Fruit fly (Drosophila melanogaster): ENCODE data around the gene CG18858.
A peak's percentile ranks its signal among the peaks of the same experiment; 100 is the strongest.

- no peak for TF ChIP-seq dac (GFP tag; optimal IDR thresholded peaks at IDR 0.05)
- no peak for TF ChIP-seq Gug (GFP tag; IDR thresholded peaks at IDR 0.05)
- no peak for TF ChIP-seq CG7368 (GFP tag; optimal IDR thresholded peaks at IDR 0.05)
- TF ChIP-seq CG4318 (GFP tag; optimal IDR thresholded peaks at IDR 0.05): no peak
- TF ChIP-seq Eip75B (GFP tag; optimal IDR thresholded peaks at IDR 0.05): no peak
- TF ChIP-seq CG6163 (GFP tag; IDR thresholded peaks at IDR 0.05): 0 out of 3 replicates have a peak, but pooled peaks have one; percentile 22
These were observed 31.5 kb downstream of the CG18858 start for dm6 chr2L:20427401-20427800.

Data from whole organism, prepupa.